Fruit fly (Drosophila melanogaster) whole organism, embryonic: ENCODE data around the gene CG33203.

Experiments used
- ATbp ChIP-seq: fragments of 200-800 bp; sonication (Bioruptor generic); optimal IDR thresholded peaks from 2 replicates; lab custom pipeline; 2017; ENCODE audit warnings: missing biosample characterization, mild to moderate bottlenecking, missing genetic modification characterization, missing genetic modification reagents
- Bdp1 ChIP-seq: fragments of 200-800 bp; sonication (Bioruptor generic); optimal IDR thresholded peaks from 3 replicates; lab custom pipeline; 2016; ENCODE audit warnings: missing biosample characterization, missing genetic modification characterization
- Bgb ChIP-seq: fragments of 200-800 bp; sonication (Bioruptor generic); IDR thresholded peaks from 2 replicates; pipeline ENCODE4 v1.3.6; 2022; ENCODE audit warnings: missing biosample characterization, missing genetic modification characterization; ENCODE audit not compliant: partially characterized antibody
- CG11723 ChIP-seq: fragments of 200-800 bp; sonication (Bioruptor generic); optimal IDR thresholded peaks from 2 replicates; lab custom pipeline; 2017; ENCODE audit warnings: missing biosample characterization, mild to moderate bottlenecking, missing genetic modification characterization
- CG12071 ChIP-seq: fragments of 200-800 bp; sonication (Bioruptor generic); optimal IDR thresholded peaks from 3 replicates; lab custom pipeline; 2018; ENCODE audit warnings: missing biosample characterization, mild to moderate bottlenecking, missing genetic modification characterization
- CG12219 ChIP-seq: fragments of 200-800 bp; sonication (Bioruptor generic); optimal IDR thresholded peaks from 3 replicates; lab custom pipeline; 2018; ENCODE audit warnings: missing biosample characterization, mild to moderate bottlenecking, missing genetic modification characterization
- CG12769 ChIP-seq: fragments of 200-800 bp; sonication (Bioruptor generic); optimal IDR thresholded peaks from 2 replicates; lab custom pipeline; 2019; ENCODE audit warnings: missing biosample characterization, mild to moderate bottlenecking, missing genetic modification characterization, moderate library complexity
- CG12942 ChIP-seq: fragments of 200-800 bp; sonication (Bioruptor generic); optimal IDR thresholded peaks from 3 replicates; lab custom pipeline; 2016; ENCODE audit warnings: missing biosample characterization, missing genetic modification characterization
- CG16779 ChIP-seq: fragments of 200-800 bp; sonication (Bioruptor generic); IDR thresholded peaks from 2 replicates; pipeline ENCODE4 v1.3.6; 2022; ENCODE audit warnings: missing biosample characterization, missing genetic modification characterization
- CG16863 ChIP-seq: fragments of 200-800 bp; sonication (Bioruptor generic); optimal IDR thresholded peaks from 3 replicates; lab custom pipeline; 2016; ENCODE audit warnings: missing biosample characterization, missing genetic modification characterization
- CG1792 ChIP-seq: fragments of 200-800 bp; sonication (Bioruptor generic); optimal IDR thresholded peaks from 2 replicates; lab custom pipeline; 2016; ENCODE audit warnings: missing biosample characterization, missing genetic modification characterization
- CG18599 ChIP-seq: fragments of 200-800 bp; sonication (Bioruptor generic); optimal IDR thresholded peaks from 3 replicates; lab custom pipeline; 2017; ENCODE audit warnings: missing biosample characterization, missing genetic modification characterization, mild to moderate bottlenecking, moderate library complexity, missing genetic modification reagents
- CG2889 ChIP-seq: fragments of 200-800 bp; sonication (Bioruptor generic); IDR thresholded peaks from 3 replicates; pipeline ENCODE4 v1.3.6; 2022; ENCODE audit warnings: missing biosample characterization, missing genetic modification characterization
- CG33557 ChIP-seq: fragments of 200-800 bp; sonication (Bioruptor generic); optimal IDR thresholded peaks from 2 replicates; lab custom pipeline; 2019; ENCODE audit warnings: missing biosample characterization, mild to moderate bottlenecking, missing genetic modification characterization, moderate library complexity
- CG4282 ChIP-seq: fragments of 200-800 bp; sonication (Bioruptor generic); optimal IDR thresholded peaks from 2 replicates; lab custom pipeline; 2016; ENCODE audit warnings: missing biosample characterization, missing genetic modification characterization
- CG4328 ChIP-seq: fragments of 200-800 bp; sonication (Bioruptor generic); optimal IDR thresholded peaks from 3 replicates; lab custom pipeline; 2017; ENCODE audit warnings: missing biosample characterization, missing genetic modification reagents, missing genetic modification characterization
- CG6854 ChIP-seq: fragments of 200-800 bp; sonication (Bioruptor generic); optimal IDR thresholded peaks from 3 replicates; lab custom pipeline; 2017; ENCODE audit warnings: missing biosample characterization, mild to moderate bottlenecking, missing genetic modification characterization
- CG9797 ChIP-seq: fragments of 200-800 bp; sonication (Bioruptor generic); optimal IDR thresholded peaks from 3 replicates; lab custom pipeline; 2018; ENCODE audit warnings: missing biosample characterization, mild to moderate bottlenecking, missing genetic modification characterization
- CTCF ChIP-seq: fragments of 200-800 bp; sonication (Bioruptor generic); optimal IDR thresholded peaks from 2 replicates; lab custom pipeline; 2017; ENCODE audit warnings: missing biosample characterization, mild to moderate bottlenecking, missing genetic modification characterization, moderate library complexity
- Camta ChIP-seq: fragments of 200-800 bp; sonication (Bioruptor generic); optimal IDR thresholded peaks from 2 replicates; lab custom pipeline; 2016; ENCODE audit warnings: missing biosample characterization, missing genetic modification characterization
- D19B ChIP-seq: fragments of 200-800 bp; sonication (Bioruptor generic); optimal IDR thresholded peaks from 2 replicates; lab custom pipeline; 2017; ENCODE audit warnings: missing biosample characterization, mild to moderate bottlenecking, missing genetic modification characterization
- Dfd ChIP-seq, 2 experiments: fragments of >200 bp; optimal IDR thresholded peaks; 2 replicates each; lab custom pipeline; 2017; ENCODE audit warnings: missing biosample characterization in 2 of 2, missing genetic modification characterization in 2 of 2
- Dip2 ChIP-seq: fragments of 200-800 bp; sonication (Bioruptor generic); IDR thresholded peaks from 2 replicates; pipeline ENCODE4 v1.3.6; 2022; ENCODE audit warnings: missing biosample characterization, missing genetic modification characterization
- ERR ChIP-seq: fragments of 200-800 bp; sonication (Bioruptor generic); optimal IDR thresholded peaks from 2 replicates; lab custom pipeline; 2016; ENCODE audit warnings: missing biosample characterization, missing genetic modification characterization
- Med ChIP-seq: fragments of 200-800 bp; sonication (Bioruptor generic); peaks from one replicate; lab custom pipeline; 2016; ENCODE audit warnings: missing biosample characterization, missing genetic modification characterization, mild to moderate bottlenecking, inconsistent platforms, moderate library complexity
- Mes4 ChIP-seq: fragments of 200-800 bp; sonication (Bioruptor generic); optimal IDR thresholded peaks from 2 replicates; lab custom pipeline; 2016; ENCODE audit warnings: missing biosample characterization, missing genetic modification characterization
- Sry-δ ChIP-seq: fragments of 200-800 bp; sonication (Bioruptor generic); optimal IDR thresholded peaks from 2 replicates; lab custom pipeline; 2016; ENCODE audit warnings: missing biosample characterization, missing genetic modification characterization
- Taf1 ChIP-seq: fragments of 200-800 bp; sonication (Bioruptor generic); IDR thresholded peaks from 2 replicates; pipeline ENCODE4 v1.3.6; 2022; ENCODE audit warnings: missing biosample characterization, missing genetic modification characterization
- Vsx1 ChIP-seq: fragments of 200-800 bp; sonication (Bioruptor generic); optimal IDR thresholded peaks from 2 replicates; lab custom pipeline; 2017; ENCODE audit warnings: missing biosample characterization, mild to moderate bottlenecking, missing genetic modification characterization, missing genetic modification reagents
- ac ChIP-seq: fragments of 200-800 bp; sonication (Bioruptor generic); optimal IDR thresholded peaks from 3 replicates; lab custom pipeline; 2017; ENCODE audit warnings: missing biosample characterization, mild to moderate bottlenecking, missing genetic modification characterization
- br ChIP-seq: fragments of >200 bp; optimal IDR thresholded peaks from 2 replicates; lab custom pipeline; 2017
- chif ChIP-seq, 2 experiments: fragments of 200-800 bp; sonication (Bioruptor generic); optimal IDR thresholded peaks; 3 replicates each; lab custom pipeline; 2016; ENCODE audit warnings: missing biosample characterization in 2 of 2, missing genetic modification characterization in 2 of 2
- cwo ChIP-seq: fragments of 200-800 bp; sonication (Bioruptor generic); optimal IDR thresholded peaks from 3 replicates; lab custom pipeline; 2017; ENCODE audit warnings: missing biosample characterization, missing genetic modification characterization, mild to moderate bottlenecking, moderate library complexity, missing genetic modification reagents
- en ChIP-seq: fragments of 200-800 bp; sonication (Bioruptor generic); optimal IDR thresholded peaks from 2 replicates; lab custom pipeline; 2016; ENCODE audit warnings: missing biosample characterization, missing genetic modification characterization
- fd3F ChIP-seq: fragments of 200-800 bp; sonication (Bioruptor generic); optimal IDR thresholded peaks from 2 replicates; lab custom pipeline; 2018; ENCODE audit warnings: missing biosample characterization, mild to moderate bottlenecking, missing genetic modification characterization, moderate library complexity
- fd96Cb ChIP-seq: fragments of 200-800 bp; sonication (Bioruptor generic); optimal IDR thresholded peaks from 2 replicates; lab custom pipeline; 2018; ENCODE audit warnings: missing biosample characterization, mild to moderate bottlenecking, missing genetic modification characterization, moderate library complexity
- gem ChIP-seq: fragments of 200-800 bp; sonication (Bioruptor generic); optimal IDR thresholded peaks from 2 replicates; lab custom pipeline; 2019; ENCODE audit warnings: missing biosample characterization, mild to moderate bottlenecking, missing genetic modification characterization, moderate library complexity
- gt ChIP-seq: fragments of 200-800 bp; sonication (Bioruptor generic); IDR thresholded peaks from 2 replicates; pipeline ENCODE4 v1.3.6; 2022; ENCODE audit warnings: missing biosample characterization, missing genetic modification characterization
- inv ChIP-seq: fragments of 200-800 bp; sonication (Bioruptor generic); IDR thresholded peaks from 2 replicates; pipeline ENCODE4 v1.3.6; 2022; ENCODE audit warnings: missing biosample characterization, missing genetic modification characterization; ENCODE audit not compliant: partially characterized antibody
- jigr1 ChIP-seq: fragments of 200-800 bp; sonication (Bioruptor generic); IDR thresholded peaks from 3 replicates; pipeline ENCODE4 v1.3.6; 2022; ENCODE audit warnings: missing biosample characterization, missing genetic modification characterization
- lmd ChIP-seq: fragments of 200-800 bp; sonication (Bioruptor generic); IDR thresholded peaks from 2 replicates; pipeline ENCODE4 v1.3.6; 2022; ENCODE audit warnings: missing biosample characterization, missing genetic modification characterization
- luna ChIP-seq: fragments of 200-800 bp; sonication (Bioruptor generic); optimal IDR thresholded peaks from 2 replicates; lab custom pipeline; 2016; ENCODE audit warnings: missing biosample characterization, missing genetic modification characterization
- mam ChIP-seq: fragments of 200-800 bp; sonication (Bioruptor generic); optimal IDR thresholded peaks from 3 replicates; lab custom pipeline; 2016; ENCODE audit warnings: missing biosample characterization, missing genetic modification characterization
- nmo ChIP-seq: fragments of 200-800 bp; sonication (Bioruptor generic); optimal IDR thresholded peaks from 2 replicates; lab custom pipeline; 2018; ENCODE audit warnings: missing biosample characterization, mild to moderate bottlenecking, missing genetic modification characterization, moderate library complexity
- pzg ChIP-seq: fragments of 200-800 bp; sonication (Bioruptor generic); optimal IDR thresholded peaks from 3 replicates; lab custom pipeline; 2018; ENCODE audit warnings: missing biosample characterization, mild to moderate bottlenecking, missing genetic modification characterization, moderate library complexity
- repo ChIP-seq: fragments of 200-800 bp; sonication (Bioruptor generic); optimal IDR thresholded peaks from 2 replicates; lab custom pipeline; 2016; ENCODE audit warnings: missing biosample characterization, missing genetic modification characterization
- sim ChIP-seq: fragments of 200-800 bp; sonication (Bioruptor generic); IDR thresholded peaks from 2 replicates; pipeline ENCODE4 v1.3.6; 2022; ENCODE audit warnings: missing biosample characterization, missing genetic modification characterization
- tna ChIP-seq: fragments of 200-800 bp; sonication (Bioruptor generic); IDR thresholded peaks from 2 replicates; pipeline ENCODE4 v1.3.6; 2022; ENCODE audit warnings: missing biosample characterization, missing genetic modification characterization; ENCODE audit not compliant: partially characterized antibody
- tup ChIP-seq: fragments of 200-800 bp; sonication (Bioruptor generic); optimal IDR thresholded peaks from 2 replicates; lab custom pipeline; 2016; ENCODE audit warnings: missing biosample characterization, mild to moderate bottlenecking, missing genetic modification characterization, moderate library complexity
- zfh2 ChIP-seq: fragments of 200-800 bp; sonication (Bioruptor generic); optimal IDR thresholded peaks from 2 replicates; lab custom pipeline; 2016; ENCODE audit warnings: missing biosample characterization, missing genetic modification characterization

The CG33203 gene

dm6 chr3R:28880066-28880842, 7.3 kb downstream of the CG33203 start, which contains the start of the genes Nepl19 and Nepl20 (continued):
- TF ChIP-seq inv (GFP tag; lab: Robert Waterston, UW): no peak
- peak; percentile 45; the same call in 1 of the 3 replicates for TF ChIP-seq jigr1 (GFP tag; lab: Robert Waterston, UW)
- 0 out of 2 replicates have a peak, but pooled peaks have one; percentile 25 for TF ChIP-seq Taf1
- TF ChIP-seq tup (GFP tag; lab: Kevin White, UChicago): peak; percentile 67
- no peak for TF ChIP-seq repo (GFP tag; lab: Kevin White, UChicago)
- peak; percentile 58 for TF ChIP-seq CG12942 (GFP tag; lab: Kevin White, UChicago)
- TF ChIP-seq Mes4 (GFP tag; lab: Kevin White, UChicago): peak; percentile 15
- TF ChIP-seq CG16779 (GFP tag; lab: Robert Waterston, UW): peak; percentile 62; the same call in 1 of the 2 replicates
- TF ChIP-seq Bgb: no peak
- peak; percentile 51 for TF ChIP-seq fd3F (GFP tag; lab: Kevin White, UChicago)
- TF ChIP-seq ERR (GFP tag; lab: Kevin White, UChicago): peak; percentile 27
- TF ChIP-seq sim (GFP tag; lab: Robert Waterston, UW): peak; percentile 58
- TF ChIP-seq CG2889 (GFP tag; lab: Robert Waterston, UW): peak; percentile 57; the same call in 1 of the 3 replicates
- peak; percentile 94 for TF ChIP-seq CG18599
- TF ChIP-seq br (lab: Kevin White, UChicago): no peak
- peak; percentile 2 for TF ChIP-seq ac (GFP tag; lab: Kevin White, UChicago)
- TF ChIP-seq CG4282 (GFP tag; lab: Kevin White, UChicago): no peak
- no peak for TF ChIP-seq luna
- TF ChIP-seq nmo (GFP tag; lab: Kevin White, UChicago): peak; percentile 85
- peak; percentile 57 for TF ChIP-seq CG11723
- TF ChIP-seq ATbp (GFP tag; lab: Kevin White, UChicago): peak; percentile 71
- peak; percentile 86 for TF ChIP-seq cwo (GFP tag; lab: Kevin White, UChicago)
- TF ChIP-seq lmd: peak; percentile 86
- TF ChIP-seq Dfd (GFP tag; optimal IDR thresholded peaks at IDR 0.05; lab: Kevin White, UChicago): no peak
- TF ChIP-seq gt (GFP tag; lab: Robert Waterston, UW): peak; percentile 50
- TF ChIP-seq Camta: peak; percentile 40
- TF ChIP-seq Vsx1 (GFP tag; lab: Kevin White, UChicago): peak; percentile 44
- peak; percentile 16 for TF ChIP-seq Sry-δ (GFP tag; lab: Kevin White, UChicago)
- peak; percentile 8 for TF ChIP-seq Bdp1
- peak; percentile 88 for TF ChIP-seq gem
- TF ChIP-seq CG33557: peak; percentile 23
- no peak for TF ChIP-seq CG9797 (GFP tag; lab: Kevin White, UChicago)
- TF ChIP-seq Med (GFP tag; lab: Kevin White, UChicago): peak; percentile 91
- peak; percentile 3 for TF ChIP-seq pzg (GFP tag; lab: Kevin White, UChicago)
- no peak for TF ChIP-seq CTCF (GFP tag; lab: Kevin White, UChicago)
- no peak for TF ChIP-seq en
- peak; percentile 36 for TF ChIP-seq CG16863 (GFP tag; lab: Kevin White, UChicago)
- TF ChIP-seq CG4328 (GFP tag; lab: Kevin White, UChicago): peak; percentile 16
- peak; percentile 77 for TF ChIP-seq fd96Cb (tag; lab: Kevin White, UChicago)
- peak; percentile 55 to 61 for TF ChIP-seq chif (GFP tag; optimal IDR thresholded peaks at IDR 0.05; lab: Kevin White, UChicago)
- TF ChIP-seq CG12769 (tag; lab: Kevin White, UChicago): no peak
- TF ChIP-seq zfh2 (GFP tag; lab: Kevin White, UChicago): peak; percentile 44
- TF ChIP-seq CG1792 (GFP tag; lab: Kevin White, UChicago): peak; percentile 25
- peak; percentile 65 for TF ChIP-seq mam (GFP tag; lab: Kevin White, UChicago)
- peak; percentile 33 for TF ChIP-seq D19B
- no peak for TF ChIP-seq tna
- TF ChIP-seq CG12219 (GFP tag; lab: Kevin White, UChicago): peak; percentile 75
- TF ChIP-seq CG6854 (GFP tag; lab: Kevin White, UChicago): peak; percentile 37
- no peak for TF ChIP-seq Dip2
- TF ChIP-seq CG12071 (GFP tag; lab: Kevin White, UChicago): peak; percentile 81
